Worm (Caenorhabditis elegans) whole organism, L3 larva: Measurements from ENCODE around the gene F29A7.6.

Experiments used
- ZK546.5 ChIP-seq: sonication (generic microtip); optimal IDR thresholded peaks from 2 replicates; lab custom pipeline; 2017; ENCODE audit warnings: missing biosample characterization, missing genetic modification characterization
- aly-2 ChIP-seq: fragments of 150-350 bp; optimal IDR thresholded peaks from 2 replicates; lab custom pipeline; 2014; ENCODE audit warnings: missing biosample characterization, missing genetic modification characterization
- ama-1 ChIP-seq: fragments of 150-350 bp; optimal IDR thresholded peaks from 2 replicates; lab custom pipeline; 2018
- ceh-28 ChIP-seq: fragments of 150-350 bp; optimal IDR thresholded peaks from 2 replicates; lab custom pipeline; 2014; ENCODE audit warnings: missing biosample characterization, missing genetic modification reagents, missing genetic modification characterization
- ceh-82 ChIP-seq: fragments of 150-350 bp; optimal IDR thresholded peaks from 2 replicates; lab custom pipeline; 2014; ENCODE audit warnings: missing biosample characterization, missing genetic modification characterization
- daf-12 ChIP-seq: fragments of 150-350 bp; optimal IDR thresholded peaks from 2 replicates; lab custom pipeline; 2014; ENCODE audit warnings: missing biosample characterization, missing genetic modification reagents, missing genetic modification characterization
- egl-27 ChIP-seq: sonication (generic microtip); optimal IDR thresholded peaks from 4 replicates; lab custom pipeline; 2017; ENCODE audit warnings: missing biosample characterization, missing genetic modification reagents, missing genetic modification characterization
- egl-5 ChIP-seq: fragments of 150-350 bp; optimal IDR thresholded peaks from 2 replicates; lab custom pipeline; 2017; ENCODE audit warnings: missing biosample characterization, missing genetic modification reagents, missing genetic modification characterization, inconsistent platforms
- elt-1 ChIP-seq: fragments of 150-350 bp; optimal IDR thresholded peaks from 2 replicates; lab custom pipeline; 2014; ENCODE audit warnings: missing biosample characterization, missing genetic modification characterization
- elt-2 ChIP-seq: sonication (generic microtip); optimal IDR thresholded peaks from 2 replicates; lab custom pipeline; 2016; ENCODE audit warnings: missing genetic modification reagents, mild to moderate bottlenecking, missing genetic modification characterization, missing compliant biosample characterization
- eor-1 ChIP-seq, 2 experiments: fragments of 150-350 bp; optimal IDR thresholded peaks; 2 replicates each; lab custom pipeline; 2014 to 2018; ENCODE audit warnings: missing biosample characterization in 2 of 2, missing genetic modification characterization in 2 of 2
- fkh-10 ChIP-seq: sonication (generic microtip); optimal IDR thresholded peaks from 2 replicates; lab custom pipeline; 2017; ENCODE audit warnings: missing biosample characterization, missing genetic modification reagents, missing genetic modification characterization
- fkh-2 ChIP-seq: fragments of 150-350 bp; optimal IDR thresholded peaks from 2 replicates; lab custom pipeline; 2014; ENCODE audit warnings: missing biosample characterization, missing genetic modification reagents, missing genetic modification characterization
- fos-1 ChIP-seq: fragments of 150-350 bp; optimal IDR thresholded peaks from 2 replicates; lab custom pipeline; 2014; ENCODE audit warnings: missing biosample characterization, missing genetic modification characterization
- hmg-11 ChIP-seq: sonication (generic microtip); optimal IDR thresholded peaks from 2 replicates; lab custom pipeline; 2016; ENCODE audit warnings: missing genetic modification characterization, missing compliant biosample characterization
- jun-1 ChIP-seq: fragments of 150-350 bp; optimal IDR thresholded peaks from 2 replicates; lab custom pipeline; 2014; ENCODE audit warnings: missing biosample characterization, missing genetic modification reagents, missing genetic modification characterization
- lin-15B ChIP-seq: fragments of 150-350 bp; optimal IDR thresholded peaks from 2 replicates; lab custom pipeline; 2014; ENCODE audit warnings: missing biosample characterization, missing genetic modification characterization
- lin-39 ChIP-seq: fragments of 150-350 bp; optimal IDR thresholded peaks from 2 replicates; lab custom pipeline; 2018; ENCODE audit warnings: missing biosample characterization, missing genetic modification reagents, missing genetic modification characterization
- lsy-12 ChIP-seq: sonication (generic microtip); optimal IDR thresholded peaks from 2 replicates; lab custom pipeline; 2016; ENCODE audit warnings: mild to moderate bottlenecking, missing genetic modification characterization, missing compliant biosample characterization
- mdl-1 ChIP-seq: fragments of 150-350 bp; optimal IDR thresholded peaks from 2 replicates; lab custom pipeline; 2014; ENCODE audit warnings: missing biosample characterization, missing genetic modification characterization
- mml-1 ChIP-seq: fragments of 150-350 bp; sonication (generic microtip); optimal IDR thresholded peaks from 3 replicates; lab custom pipeline; 2014; ENCODE audit warnings: missing biosample characterization, missing genetic modification characterization
- nfya-1 ChIP-seq: sonication (generic microtip); optimal IDR thresholded peaks from 2 replicates; lab custom pipeline; 2017; ENCODE audit warnings: missing genetic modification characterization, mild to moderate bottlenecking, missing compliant biosample characterization, antibody characterized with exemption, moderate library complexity; ENCODE audit not compliant: insufficient read depth
- nhr-11 ChIP-seq: fragments of 150-350 bp; optimal IDR thresholded peaks from 2 replicates; lab custom pipeline; 2014; ENCODE audit warnings: missing biosample characterization, missing genetic modification characterization
- nhr-12 ChIP-seq: fragments of 150-350 bp; optimal IDR thresholded peaks from 2 replicates; lab custom pipeline; 2014; ENCODE audit warnings: missing biosample characterization, missing genetic modification characterization
- nhr-237 ChIP-seq: fragments of 150-350 bp; optimal IDR thresholded peaks from 2 replicates; lab custom pipeline; 2014; ENCODE audit warnings: missing biosample characterization, missing genetic modification characterization
- nhr-25 ChIP-seq: sonication (generic microtip); optimal IDR thresholded peaks from 2 replicates; lab custom pipeline; 2017; ENCODE audit warnings: missing biosample characterization, missing genetic modification characterization
- nhr-43 ChIP-seq: sonication (generic microtip); optimal IDR thresholded peaks from 2 replicates; lab custom pipeline; 2016; ENCODE audit warnings: mild to moderate bottlenecking, missing genetic modification characterization, missing compliant biosample characterization; ENCODE audit not compliant: poor library complexity, severe bottlenecking
- nhr-67 ChIP-seq: fragments of 150-350 bp; optimal IDR thresholded peaks from 2 replicates; lab custom pipeline; 2014; ENCODE audit warnings: missing biosample characterization, missing genetic modification characterization
- nhr-77 ChIP-seq: fragments of 150-350 bp; optimal IDR thresholded peaks from 2 replicates; lab custom pipeline; 2014; ENCODE audit warnings: missing biosample characterization, missing genetic modification characterization
- pqm-1 ChIP-seq: fragments of 150-350 bp; optimal IDR thresholded peaks from 2 replicates; lab custom pipeline; 2017; ENCODE audit warnings: missing biosample characterization, missing genetic modification characterization, inconsistent platforms
- sea-2 ChIP-seq: fragments of 150-350 bp; sonication (generic microtip); optimal IDR thresholded peaks from 4 replicates; lab custom pipeline; 2014; ENCODE audit warnings: missing biosample characterization, missing genetic modification reagents, missing genetic modification characterization
- skn-1 ChIP-seq: fragments of 150-350 bp; optimal IDR thresholded peaks from 2 replicates; lab custom pipeline; 2014; ENCODE audit warnings: missing biosample characterization, missing genetic modification characterization
- snpc-4 ChIP-seq: fragments of 150-350 bp; optimal IDR thresholded peaks from 2 replicates; lab custom pipeline; 2014; ENCODE audit warnings: missing biosample characterization, missing genetic modification characterization
- tbx-2 ChIP-seq: sonication (generic microtip); optimal IDR thresholded peaks from 2 replicates; lab custom pipeline; 2016; ENCODE audit warnings: mild to moderate bottlenecking, missing genetic modification characterization, missing compliant biosample characterization
- unc-39 ChIP-seq: sonication (generic microtip); optimal IDR thresholded peaks from 4 replicates; lab custom pipeline; 2017; ENCODE audit warnings: missing biosample characterization, missing genetic modification characterization
- unc-62 ChIP-seq: fragments of 150-350 bp; sonication (generic microtip); optimal IDR thresholded peaks from 4 replicates; lab custom pipeline; 2014; ENCODE audit warnings: missing biosample characterization, missing genetic modification reagents, missing genetic modification characterization
- ztf-11 ChIP-seq: fragments of 150-350 bp; optimal IDR thresholded peaks from 2 replicates; lab custom pipeline; 2014; ENCODE audit warnings: missing biosample characterization, missing genetic modification characterization

Gene F29A7.6

DNA sequence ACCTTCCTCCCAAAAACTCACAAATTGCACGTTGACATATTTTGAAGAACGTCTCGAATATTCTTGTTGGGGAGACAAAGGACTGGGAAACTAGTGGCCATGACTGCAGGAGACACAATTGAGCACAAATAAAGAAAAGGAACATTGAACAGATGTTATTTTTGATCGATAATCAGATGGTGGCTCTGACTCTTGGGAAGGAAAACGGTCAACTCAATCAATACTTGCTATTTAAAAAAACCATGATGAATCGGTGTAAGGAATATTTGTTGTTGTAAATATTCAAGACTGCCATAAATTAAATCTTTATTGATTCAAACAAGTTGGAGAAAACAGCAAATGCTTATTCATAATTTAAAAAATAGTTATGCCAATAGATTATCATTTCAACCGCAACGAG, 18.4 kb upstream of the F29A7.6 start, which contains the start of gene fbxb-105:
fbxb-105 (minus strand) TSS at position 101 of the 400 bp plus-strand sequence.
- TF ChIP-seq egl-27 (tag; lab: Kevin White, UChicago) (no peak), lin-39 (tag; lab: Kevin White, UChicago) (no peak), ceh-82 (no peak), nfya-1 (tag; lab: Kevin White, UChicago) (no peak), sea-2 (no peak)
- TF ChIP-seq, all 47 proteins: peak for 0

DNA sequence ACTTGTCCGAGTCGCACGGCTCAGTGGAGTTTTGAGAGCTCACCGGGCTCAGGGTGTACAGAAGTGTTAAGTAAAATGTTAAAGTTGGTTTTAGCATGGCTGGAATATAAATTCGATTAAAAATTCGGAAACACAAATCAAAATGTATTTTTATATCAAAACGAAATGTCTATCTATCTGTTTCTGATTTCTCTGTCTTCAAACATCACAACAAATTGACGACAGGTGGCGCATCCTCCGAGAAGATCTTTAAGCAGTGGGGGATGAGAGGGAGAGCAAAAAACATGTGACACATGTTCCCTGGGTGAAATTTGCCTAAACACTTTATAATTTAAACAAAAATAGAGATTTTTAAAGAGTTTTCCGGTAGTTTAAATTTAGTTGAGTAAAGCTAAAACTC, 16.6 kb upstream of the F29A7.6 start, which contains the start of gene F08D12.7:
F08D12.7 (minus strand) TSS at position 101 of the 400 bp plus-strand sequence.
- TF ChIP-seq snpc-4 = no peak
- no peak for TF ChIP-seq nhr-237 (tag; lab: Kevin White, UChicago)
- no peak for TF ChIP-seq tbx-2 (tag; lab: Kevin White, UChicago)
- no peak for TF ChIP-seq eor-1 (tag; optimal IDR thresholded peaks at IDR 0.05; lab: Kevin White, UChicago)
- TF ChIP-seq sea-2 = no peak
- no peak for TF ChIP-seq fkh-10 (GFP tag; lab: Kevin White, UChicago)
- no peak for TF ChIP-seq lin-39 (tag; lab: Kevin White, UChicago)
- no peak for TF ChIP-seq fos-1 (tag; lab: Kevin White, UChicago)
- no peak for TF ChIP-seq pqm-1
- no peak for TF ChIP-seq nhr-77
- no peak for TF ChIP-seq mml-1
- no peak for TF ChIP-seq egl-5 (tag; lab: Kevin White, UChicago)
- TF ChIP-seq unc-39 (tag; lab: Kevin White, UChicago) = no peak
- TF ChIP-seq ZK546.5 (tag; lab: Kevin White, UChicago) = no peak

DNA sequence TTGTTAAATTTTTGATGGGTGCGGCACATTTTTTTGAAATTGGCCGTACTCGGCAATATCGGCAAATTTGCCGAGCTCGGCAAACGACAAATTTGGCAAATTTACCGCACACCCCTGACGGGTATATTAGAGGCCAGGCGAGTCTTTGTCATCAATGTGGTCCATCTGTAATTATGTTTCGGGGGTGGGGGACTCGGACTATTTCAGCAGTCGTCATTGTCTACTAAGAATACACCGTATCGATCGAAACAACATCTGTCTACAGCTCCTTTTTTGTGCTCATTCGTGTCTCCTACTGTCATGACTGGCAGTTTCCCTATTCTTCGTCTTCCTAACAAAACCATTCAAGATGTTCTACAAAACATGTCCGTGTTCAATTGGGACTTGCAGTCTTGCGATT, 13.9 kb upstream of the F29A7.6 start, which contains the start of gene F08D12.15:
F08D12.15 (plus strand) TSS at position 301 of the 400 bp plus-strand sequence.
- TF ChIP-seq nhr-67 (tag; lab: Kevin White, UChicago) = no peak
- TF ChIP-seq unc-62 = no peak
- no peak for TF ChIP-seq mml-1
- no peak for TF ChIP-seq lin-15B (tag; lab: Kevin White, UChicago)
- TF ChIP-seq nhr-12 = no peak
- TF ChIP-seq eor-1 (tag; optimal IDR thresholded peaks at IDR 0.05; lab: Kevin White, UChicago) = no peak
- TF ChIP-seq jun-1 (tag; lab: Kevin White, UChicago) = no peak
- no peak for TF ChIP-seq elt-2
- no peak for TF ChIP-seq fos-1 (tag; lab: Kevin White, UChicago)
- no peak for TF ChIP-seq snpc-4
- TF ChIP-seq fkh-2 = no peak
- TF ChIP-seq egl-5 (tag; lab: Kevin White, UChicago) = no peak
- no peak for TF ChIP-seq nhr-77
- TF ChIP-seq lsy-12 = no peak
- no peak for TF ChIP-seq daf-12
- TF ChIP-seq nhr-11 (tag; lab: Kevin White, UChicago) = no peak
- no peak for TF ChIP-seq sea-2

DNA sequence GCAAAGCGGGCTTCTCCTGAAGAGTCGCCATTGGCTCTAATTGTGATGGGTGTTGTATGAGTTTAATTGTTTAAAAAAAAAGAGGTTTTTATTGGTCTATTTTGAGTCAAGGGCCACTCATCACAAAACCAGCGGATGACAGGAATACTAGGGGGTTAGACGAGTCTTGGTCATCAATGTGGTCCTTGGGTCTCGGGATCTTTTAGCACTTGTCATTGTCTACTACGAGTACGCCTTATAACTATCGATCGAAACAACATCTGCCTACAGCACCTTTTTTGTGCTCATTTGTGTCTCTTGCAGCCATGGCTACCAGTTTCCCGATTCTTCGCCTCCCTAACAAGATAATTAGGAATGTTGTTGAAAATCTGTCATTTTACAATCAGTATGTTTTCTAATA, 12.3 kb upstream of the F29A7.6 start, which contains the start of gene fbxb-108:
fbxb-108 (plus strand) TSS at position 301 of the 400 bp plus-strand sequence.
- no peak for TF ChIP-seq ceh-82
- TF ChIP-seq lsy-12 = no peak
- TF ChIP-seq nhr-12 = no peak
- no peak for TF ChIP-seq pqm-1
- no peak for TF ChIP-seq hmg-11
- no peak for TF ChIP-seq nfya-1 (tag; lab: Kevin White, UChicago)
- no peak for TF ChIP-seq unc-39 (tag; lab: Kevin White, UChicago)
- TF ChIP-seq ama-1 = no peak
- TF ChIP-seq fkh-10 (GFP tag; lab: Kevin White, UChicago) = no peak
- no peak for TF ChIP-seq egl-27 (tag; lab: Kevin White, UChicago)
- no peak for TF ChIP-seq daf-12
- TF ChIP-seq nhr-237 (tag; lab: Kevin White, UChicago) = no peak
- TF ChIP-seq nhr-43 (tag; lab: Kevin White, UChicago) = no peak
- TF ChIP-seq tbx-2 (tag; lab: Kevin White, UChicago) = no peak
- TF ChIP-seq ceh-28 (tag; lab: Kevin White, UChicago) = no peak
- no peak for TF ChIP-seq snpc-4
- TF ChIP-seq ztf-11 (tag; lab: Kevin White, UChicago) = no peak
- no peak for TF ChIP-seq mml-1
- TF ChIP-seq egl-5 (tag; lab: Kevin White, UChicago) = no peak

DNA sequence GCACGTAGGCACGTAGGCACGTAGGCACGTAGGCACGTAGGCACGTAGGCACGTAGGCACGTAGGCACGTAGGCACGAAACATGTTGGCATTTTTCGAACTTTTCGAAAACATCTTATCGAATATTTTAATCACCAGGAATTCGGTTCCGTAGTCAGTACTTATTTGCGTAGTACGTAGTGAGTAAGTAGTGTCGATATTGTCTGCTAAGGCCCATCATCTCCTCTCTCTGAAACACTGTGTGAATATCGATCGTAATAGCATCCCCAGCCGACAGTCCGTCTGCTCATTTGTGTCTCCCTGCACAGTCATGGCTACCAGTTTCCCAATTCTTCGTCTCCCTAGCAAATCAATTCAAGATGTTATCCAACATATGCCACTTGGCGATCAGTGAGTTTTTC, 9.7 kb upstream of the F29A7.6 start, which contains the start of gene fbxb-106:
fbxb-106 (plus strand) TSS at position 301 of the 400 bp plus-strand sequence.
- TF ChIP-seq ama-1 = no peak
- TF ChIP-seq aly-2 (tag; lab: Kevin White, UChicago) = no peak
- TF ChIP-seq nhr-12 = no peak
- no peak for TF ChIP-seq ceh-82
- no peak for TF ChIP-seq nhr-25 (tag; lab: Kevin White, UChicago)
- TF ChIP-seq unc-39 (tag; lab: Kevin White, UChicago) = no peak
- no peak for TF ChIP-seq lin-39 (tag; lab: Kevin White, UChicago)
- TF ChIP-seq nhr-77 = no peak
- TF ChIP-seq nhr-237 (tag; lab: Kevin White, UChicago) = no peak
- TF ChIP-seq skn-1 (tag; lab: Kevin White, UChicago) = no peak
- TF ChIP-seq egl-27 (tag; lab: Kevin White, UChicago) = no peak
- TF ChIP-seq mdl-1 (tag; lab: Kevin White, UChicago) = no peak
- TF ChIP-seq elt-1 (tag; lab: Kevin White, UChicago) = no peak
